Worm (Caenorhabditis elegans) whole organism, late embryonic: Measurements from ENCODE around the gene syx-16.

ENCODE experiments used
- C08G9.2 ChIP-seq: sonication (generic microtip); optimal IDR thresholded peaks from 2 replicates; lab custom pipeline; 2016; ENCODE audit warnings: mild to moderate bottlenecking, missing genetic modification characterization, moderate library complexity, missing compliant biosample characterization
- C38D4.7 ChIP-seq: fragments of 200-800 bp; sonication (Bioruptor generic); optimal IDR thresholded peaks from 2 replicates; lab custom pipeline; 2018; ENCODE audit warnings: mild to moderate bottlenecking, missing genetic modification characterization, moderate library complexity, missing compliant biosample characterization
- F13H6.1 ChIP-seq: sonication (generic microtip); optimal IDR thresholded peaks from 2 replicates; lab custom pipeline; 2016; ENCODE audit warnings: missing genetic modification characterization, missing compliant biosample characterization
- K02D7.2 ChIP-seq: sonication (generic microtip); optimal IDR thresholded peaks from 2 replicates; lab custom pipeline; 2017; ENCODE audit warnings: mild to moderate bottlenecking, missing genetic modification characterization, missing compliant biosample characterization
- K09A11.1 ChIP-seq: sonication (generic microtip); optimal IDR thresholded peaks from 2 replicates; lab custom pipeline; 2017; ENCODE audit warnings: antibody characterized with exemption, mild to moderate bottlenecking, missing genetic modification characterization, missing compliant biosample characterization; ENCODE audit not compliant: insufficient read depth
- ahr-1 ChIP-seq: sonication (generic microtip); optimal IDR thresholded peaks from 2 replicates; lab custom pipeline; 2016; ENCODE audit warnings: missing genetic modification characterization, missing compliant biosample characterization
- ceh-14 ChIP-seq: sonication (generic microtip); optimal IDR thresholded peaks from 2 replicates; lab custom pipeline; 2016; ENCODE audit warnings: missing genotype, missing genetic modification characterization, missing compliant biosample characterization
- ceh-2 ChIP-seq: sonication (generic microtip); optimal IDR thresholded peaks from 2 replicates; lab custom pipeline; 2016; ENCODE audit warnings: missing genotype, missing genetic modification characterization, missing compliant biosample characterization
- ceh-22 ChIP-seq: sonication (generic microtip); optimal IDR thresholded peaks from 2 replicates; lab custom pipeline; 2017; ENCODE audit warnings: missing biosample characterization, missing genetic modification characterization
- ceh-31 ChIP-seq: sonication (generic microtip); optimal IDR thresholded peaks from 2 replicates; lab custom pipeline; 2016; ENCODE audit warnings: missing genetic modification characterization, missing compliant biosample characterization
- ceh-34 ChIP-seq: sonication (generic microtip); optimal IDR thresholded peaks from 2 replicates; lab custom pipeline; 2016; ENCODE audit warnings: mild to moderate bottlenecking, missing genetic modification characterization, missing compliant biosample characterization
- che-1 ChIP-seq: sonication (generic microtip); optimal IDR thresholded peaks from 2 replicates; lab custom pipeline; 2016; ENCODE audit warnings: mild to moderate bottlenecking, missing genetic modification characterization, missing compliant biosample characterization
- dmd-4 ChIP-seq: sonication (generic microtip); optimal IDR thresholded peaks from 2 replicates; lab custom pipeline; 2016; ENCODE audit warnings: borderline replicate concordance, missing genetic modification characterization, missing compliant biosample characterization
- elt-4 ChIP-seq: sonication (generic microtip); optimal IDR thresholded peaks from 2 replicates; lab custom pipeline; 2016; ENCODE audit warnings: missing genetic modification characterization, missing compliant biosample characterization
- ets-4 ChIP-seq: sonication (generic microtip); optimal IDR thresholded peaks from 2 replicates; lab custom pipeline; 2016; ENCODE audit warnings: missing genetic modification characterization, missing compliant biosample characterization
- fax-1 ChIP-seq: sonication (generic microtip); optimal IDR thresholded peaks from 2 replicates; lab custom pipeline; 2016; ENCODE audit warnings: missing genotype, missing genetic modification characterization, missing compliant biosample characterization
- hlh-30 ChIP-seq: sonication (generic microtip); optimal IDR thresholded peaks from 2 replicates; lab custom pipeline; 2017; ENCODE audit warnings: antibody characterized with exemption, missing genetic modification characterization, missing compliant biosample characterization; ENCODE audit not compliant: insufficient read depth
- hlh-8 ChIP-seq: sonication (generic microtip); optimal IDR thresholded peaks from 2 replicates; lab custom pipeline; 2016; ENCODE audit warnings: missing genotype, missing genetic modification characterization, missing compliant biosample characterization
- lim-6 ChIP-seq: sonication (generic microtip); optimal IDR thresholded peaks from 2 replicates; lab custom pipeline; 2016; ENCODE audit warnings: missing genetic modification characterization, missing compliant biosample characterization
- madf-2 ChIP-seq: sonication (generic microtip); optimal IDR thresholded peaks from 2 replicates; lab custom pipeline; 2017; ENCODE audit warnings: missing genetic modification characterization, missing compliant biosample characterization
- nhr-232 ChIP-seq: sonication (generic microtip); optimal IDR thresholded peaks from 2 replicates; lab custom pipeline; 2016; ENCODE audit warnings: missing genetic modification characterization, missing compliant biosample characterization
- npax-4 ChIP-seq: sonication (generic microtip); optimal IDR thresholded peaks from 2 replicates; lab custom pipeline; 2016; ENCODE audit warnings: missing genetic modification characterization, missing compliant biosample characterization
- pat-9 ChIP-seq: fragments of 200-800 bp; sonication (Bioruptor generic); optimal IDR thresholded peaks from 2 replicates; lab custom pipeline; 2018; ENCODE audit warnings: mild to moderate bottlenecking, missing genetic modification characterization, moderate library complexity, missing compliant biosample characterization
- pha-2 ChIP-seq: sonication (generic microtip); optimal IDR thresholded peaks from 2 replicates; lab custom pipeline; 2017; ENCODE audit warnings: mild to moderate bottlenecking, missing genetic modification characterization, missing compliant biosample characterization
- pha-4 ChIP-seq: fragments of 150-350 bp; optimal IDR thresholded peaks from 2 replicates; lab custom pipeline; 2018; ENCODE audit warnings: missing biosample characterization, missing genetic modification reagents, missing genetic modification characterization
- pqm-1 ChIP-seq: sonication (generic microtip); optimal IDR thresholded peaks from 2 replicates; lab custom pipeline; 2016; ENCODE audit warnings: missing genetic modification characterization, missing compliant biosample characterization
- ref-2 ChIP-seq: sonication (generic microtip); optimal IDR thresholded peaks from 2 replicates; lab custom pipeline; 2016; ENCODE audit warnings: missing genetic modification characterization, missing compliant biosample characterization
- sdc-2 ChIP-seq: sonication (generic microtip); optimal IDR thresholded peaks from 2 replicates; lab custom pipeline; 2016; ENCODE audit warnings: missing genotype, missing genetic modification characterization, missing compliant biosample characterization
- sox-2 ChIP-seq: fragments of 200-800 bp; sonication (Bioruptor generic); IDR thresholded peaks from 2 replicates; pipeline ENCODE4 v1.3.6; 2022; ENCODE audit warnings: missing genetic modification reagents, missing genetic modification characterization, missing compliant biosample characterization
- sox-4 ChIP-seq: sonication (generic microtip); optimal IDR thresholded peaks from 2 replicates; lab custom pipeline; 2017; ENCODE audit warnings: mild to moderate bottlenecking, missing genetic modification characterization, inconsistent platforms, missing compliant biosample characterization
- tbx-2 ChIP-seq: sonication (generic microtip); optimal IDR thresholded peaks from 2 replicates; lab custom pipeline; 2016; ENCODE audit warnings: missing genetic modification characterization, missing compliant biosample characterization
- tbx-7 ChIP-seq: sonication (generic microtip); optimal IDR thresholded peaks from 2 replicates; lab custom pipeline; 2016; ENCODE audit warnings: missing genotype, missing genetic modification characterization, missing compliant biosample characterization
- ttx-3 ChIP-seq: sonication (generic microtip); optimal IDR thresholded peaks from 2 replicates; lab custom pipeline; 2016; ENCODE audit warnings: missing genetic modification reagents, missing genetic modification characterization, missing compliant biosample characterization
- unc-42 ChIP-seq: sonication (generic microtip); optimal IDR thresholded peaks from 2 replicates; lab custom pipeline; 2016; ENCODE audit warnings: missing genotype, missing genetic modification characterization, missing compliant biosample characterization
- unc-55 ChIP-seq: sonication (generic microtip); optimal IDR thresholded peaks from 2 replicates; lab custom pipeline; 2017; ENCODE audit warnings: missing biosample characterization, missing genetic modification reagents, missing genetic modification characterization
- unc-86 ChIP-seq: sonication (generic microtip); optimal IDR thresholded peaks from 2 replicates; lab custom pipeline; 2016; ENCODE audit warnings: missing genetic modification characterization, missing compliant biosample characterization
- zip-5 ChIP-seq: sonication (generic microtip); optimal IDR thresholded peaks from 2 replicates; lab custom pipeline; 2016; ENCODE audit warnings: missing genetic modification characterization, missing compliant biosample characterization

syx-16 gene

ce11 chrIII:5193266-5193665 lies 15.6 kb downstream of the syx-16 start:
- TF ChIP-seq unc-42 (tag; lab: Kevin White, UChicago): no peak
- TF ChIP-seq hlh-30 (tag; lab: Kevin White, UChicago): peak; percentile 18
- no peak for TF ChIP-seq ceh-14
- no peak for TF ChIP-seq elt-4 (tag; lab: Kevin White, UChicago)

- TF ChIP-seq unc-42 (tag; lab: Kevin White, UChicago): peak; percentile 55
- TF ChIP-seq nhr-232 (tag; lab: Kevin White, UChicago): no peak
Observed at ce11 chrIII:5190671-5191174, 18.2 kb downstream of the syx-16 start, which contains the start of gene hira-1. Gene hira-1 (plus strand): TSS chrIII:5191124.

- TF ChIP-seq ceh-34 (tag; lab: Kevin White, UChicago) (no peak), sox-2 (GFP tag; lab: Robert Waterston, UW) (no peak), pqm-1 (tag; lab: Kevin White, UChicago) (no peak), dmd-4 (tag; lab: Kevin White, UChicago) (no peak), ttx-3 (no peak), che-1 (tag; lab: Kevin White, UChicago) (no peak), ref-2 (peak; percentile 50), madf-2 (tag; lab: Kevin White, UChicago) (no peak), sdc-2 (tag; lab: Kevin White, UChicago) (no peak), F13H6.1 (tag; lab: Kevin White, UChicago) (no peak), K09A11.1 (tag; lab: Kevin White, UChicago) (no peak), fax-1 (no peak), ets-4 (peak; percentile 91), pha-2 (no peak), npax-4 (tag; lab: Kevin White, UChicago) (no peak), zip-5 (tag; lab: Kevin White, UChicago) (peak; percentile 35), ceh-31 (tag; lab: Kevin White, UChicago) (peak; percentile 47), hlh-8 (tag; lab: Kevin White, UChicago) (no peak), C08G9.2 (peak; percentile 79), C38D4.7 (GFP tag; lab: Kevin White, UChicago) (no peak), ceh-2 (tag; lab: Kevin White, UChicago) (peak; percentile 20), tbx-7 (tag; lab: Kevin White, UChicago) (peak; percentile 25), lim-6 (tag; lab: Kevin White, UChicago) (peak; percentile 21), unc-55 (GFP tag; lab: Kevin White, UChicago) (no peak), elt-4 (tag; lab: Kevin White, UChicago) (no peak), ceh-22 (no peak), unc-42 (tag; lab: Kevin White, UChicago) (no peak), ahr-1 (tag; lab: Kevin White, UChicago) (no peak)
Observed at ce11 chrIII:5190179-5190578, 18.7 kb downstream of the syx-16 start.

ce11 chrIII:5188426-5188825 lies 20.5 kb downstream of the syx-16 start, which contains the start of gene K10D2.8:
Gene K10D2.8 (plus strand): TSS chrIII:5188726.
- TF ChIP-seq sdc-2 (tag; lab: Kevin White, UChicago) (no peak), hlh-30 (tag; lab: Kevin White, UChicago) (no peak), lim-6 (tag; lab: Kevin White, UChicago) (no peak), unc-86 (no peak), unc-55 (GFP tag; lab: Kevin White, UChicago) (no peak), pat-9 (tag; lab: Kevin White, UChicago) (no peak), madf-2 (tag; lab: Kevin White, UChicago) (no peak), tbx-2 (tag; lab: Kevin White, UChicago) (no peak), F13H6.1 (tag; lab: Kevin White, UChicago) (no peak), ref-2 (no peak), pha-4 (tag; lab: Kevin White, UChicago) (no peak), sox-4 (tag; lab: Kevin White, UChicago) (no peak), hlh-8 (tag; lab: Kevin White, UChicago) (no peak), K02D7.2 (tag; lab: Kevin White, UChicago) (no peak), ceh-34 (tag; lab: Kevin White, UChicago) (no peak)
